Worm (Caenorhabditis elegans): ENCODE results near the gene mrpl-46.

ce11 chrIV:829107-829506 is 28.5 kb downstream of the mrpl-46 start:
- TF ChIP-seq lim-6 (tag; optimal IDR thresholded peaks at IDR 0.05), result no peak
- TF ChIP-seq dve-1 (tag; optimal IDR thresholded peaks at IDR 0.05), result no peak
- TF ChIP-seq nfya-1 (tag; optimal IDR thresholded peaks at IDR 0.05), result no peak
- no peak for TF ChIP-seq dmd-4 (tag; optimal IDR thresholded peaks at IDR 0.05; ENCODE audit: borderline replicate concordance)
- no peak for TF ChIP-seq tbx-2 (tag; optimal IDR thresholded peaks at IDR 0.05)

Data from whole organism, late embryonic.